Fruit fly (Drosophila melanogaster): ENCODE measurements around the gene Oseg4.

The Oseg4 gene

dm6 chr3L:1737898-1738322 is 2.3 kb upstream of the Oseg4 start, which contains the start of gene PIG-Wb (continued):
- TF ChIP-seq CG30403 (GFP tag; optimal IDR thresholded peaks at IDR 0.05) (no peak), CG16815 (GFP tag; optimal IDR thresholded peaks at IDR 0.05) (no peak), pfk (GFP tag; optimal IDR thresholded peaks at IDR 0.05) (no peak), CG6683 (GFP tag; optimal IDR thresholded peaks at IDR 0.05) (no peak), CG5953 (GFP tag; IDR thresholded peaks at IDR 0.05) (0 out of 2 replicates have a peak, but pooled peaks have one; percentile 7), CG8290 (GFP tag; optimal IDR thresholded peaks at IDR 0.05) (no peak), CG8290 (tag; optimal IDR thresholded peaks at IDR 0.05) (peak in 1 of 2 experiments; percentile 50), PHDP (tag; optimal IDR thresholded peaks at IDR 0.05) (peak; percentile 34), unpg (GFP tag; optimal IDR thresholded peaks at IDR 0.05) (peak; percentile 3), cas (GFP tag; IDR thresholded peaks at IDR 0.05) (no peak), CG30431 (GFP tag; optimal IDR thresholded peaks at IDR 0.05) (no peak), CG11398 (GFP tag; optimal IDR thresholded peaks at IDR 0.05) (no peak), CG12299 (tag; optimal IDR thresholded peaks at IDR 0.05) (peak; percentile 18), CG8478 (optimal IDR thresholded peaks at IDR 0.05) (no peak), CG43689 (GFP tag; IDR thresholded peaks at IDR 0.05) (no peak), CG10565 (GFP tag; optimal IDR thresholded peaks at IDR 0.05) (no peak), Rfx (GFP tag; IDR thresholded peaks at IDR 0.05) (0 out of 2 replicates have a peak, but pooled peaks have one; percentile 3), Xbp1 (GFP tag; optimal IDR thresholded peaks at IDR 0.05) (no peak), Meics (GFP tag; optimal IDR thresholded peaks at IDR 0.05) (peak; percentile 48), gsb (GFP tag; IDR thresholded peaks at IDR 0.05) (no peak), CG12219 (GFP tag; optimal IDR thresholded peaks at IDR 0.05) (peak; percentile 14), CG4820 (GFP tag; optimal IDR thresholded peaks at IDR 0.05) (no peak), mam (GFP tag; optimal IDR thresholded peaks at IDR 0.05) (no peak), CG34376 (GFP tag; optimal IDR thresholded peaks at IDR 0.05) (peak; percentile 91), zf30C (GFP tag; optimal IDR thresholded peaks at IDR 0.05) (peak; percentile 72), eyg (GFP tag; optimal IDR thresholded peaks at IDR 0.05) (no peak), exex (tag; optimal IDR thresholded peaks at IDR 0.05) (peak; percentile 88), Doc2 (GFP tag; IDR thresholded peaks at IDR 0.05) (no peak), Lim3 (GFP tag; IDR thresholded peaks at IDR 0.05) (no peak), Kr (GFP tag; optimal IDR thresholded peaks at IDR 0.05) (no peak), HmgZ (tag; optimal IDR thresholded peaks at IDR 0.05) (peak; percentile 32), Asciz (GFP tag; optimal IDR thresholded peaks at IDR 0.05) (peak; percentile 50), wek (GFP tag; optimal IDR thresholded peaks at IDR 0.05) (peak; percentile 24), CG32772 (GFP tag; IDR thresholded peaks at IDR 0.05) (no peak), NfI (GFP tag; optimal IDR thresholded peaks at IDR 0.05) (no peak), Fer1 (GFP tag; optimal IDR thresholded peaks at IDR 0.05) (peak; percentile 65), Scr (GFP tag; IDR thresholded peaks at IDR 0.05; ENCODE audit: partially characterized antibody) (no peak), lab (GFP tag; optimal IDR thresholded peaks at IDR 0.05) (peak; percentile 95), vfl (GFP tag; optimal IDR thresholded peaks at IDR 0.05) (no peak), Elba2 (GFP tag; optimal IDR thresholded peaks at IDR 0.05) (no peak), CG13296 (GFP tag; optimal IDR thresholded peaks at IDR 0.05) (peak; percentile 54), CG13287 (GFP tag; IDR thresholded peaks at IDR 0.05; ENCODE audit: partially characterized antibody) (no peak), CG17359 (tag; optimal IDR thresholded peaks at IDR 0.05) (no peak), CG10543 (GFP tag; optimal IDR thresholded peaks at IDR 0.05) (peak; percentile 82), cwo (GFP tag; optimal IDR thresholded peaks at IDR 0.05) (peak; percentile 17), CG1603 (tag; optimal IDR thresholded peaks at IDR 0.05) (peak; percentile 5), Antp (GFP tag; optimal IDR thresholded peaks at IDR 0.05) (no peak), fd102C (GFP tag; optimal IDR thresholded peaks at IDR 0.05) (no peak), gem (tag; optimal IDR thresholded peaks at IDR 0.05) (peak; percentile 20), Gug (GFP tag; IDR thresholded peaks at IDR 0.05) (no peak), gsb-n (tag; optimal IDR thresholded peaks at IDR 0.05) (no peak)
